Fruit fly (Drosophila melanogaster) S2 (cell line): ENCODE measurements around the gene Cby.

Experiments
- CG8478 ChIP-seq: fragments of >200 bp; optimal IDR thresholded peaks from 2 replicates; lab custom pipeline; 2018
- CTCF ChIP-seq, 2 experiments: fragments of >200 bp; optimal IDR thresholded peaks; 2 replicates each; lab custom pipeline; 2018

- no peak for TF ChIP-seq CTCF (optimal IDR thresholded peaks at IDR 0.05; lab: Kevin White, UChicago)
- TF ChIP-seq CG8478 (lab: Kevin White, UChicago) = no peak
Observed at dm6 chr3R:21892450-21892849, 24.6 kb downstream of the Cby start.
